Worm (Caenorhabditis elegans) whole organism, dauer: ENCODE measurements around the gene D2062.13.
"Not testable (repeated sequence)": the region's sequence is repeated elsewhere in the genome, so short reads cannot be mapped to it uniquely, and the experiment has no call there.

Experiments
- unc-62 ChIP-seq: sonication (generic microtip); optimal IDR thresholded peaks from 2 replicates; lab custom pipeline; 2017; ENCODE audit warnings: missing biosample characterization, missing genetic modification reagents, missing genetic modification characterization

The D2062.13 gene

ce11 chrII:2622936-2623452 lies 10.6 kb downstream of the D2062.13 start, which contains the start of gene D2062.4:
Gene D2062.4 (plus strand): TSS chrII:2623402.
- not testable (repeated sequence) for TF ChIP-seq unc-62

ce11 chrII:2624792-2625191 lies 12.4 kb downstream of the D2062.13 start, which contains the start of gene lgc-28:
Gene lgc-28 (plus strand): TSS chrII:2625092.
- TF ChIP-seq unc-62, result no peak

- TF ChIP-seq unc-62, result no peak
Measured at ce11 chrII:2627154-2627799, 14.9 kb downstream of the D2062.13 start, which contains the start of gene sri-71. Gene sri-71 (plus strand): TSS chrII:2627749.

- TF ChIP-seq unc-62, result no peak
Measured at ce11 chrII:2628401-2628800, 16.0 kb downstream of the D2062.13 start.

- no peak for TF ChIP-seq unc-62
Measured at ce11 chrII:2629270-2629669, 16.9 kb downstream of the D2062.13 start, which contains the start of gene sri-37. Gene sri-37 (plus strand): TSS chrII:2629570.

DNA sequence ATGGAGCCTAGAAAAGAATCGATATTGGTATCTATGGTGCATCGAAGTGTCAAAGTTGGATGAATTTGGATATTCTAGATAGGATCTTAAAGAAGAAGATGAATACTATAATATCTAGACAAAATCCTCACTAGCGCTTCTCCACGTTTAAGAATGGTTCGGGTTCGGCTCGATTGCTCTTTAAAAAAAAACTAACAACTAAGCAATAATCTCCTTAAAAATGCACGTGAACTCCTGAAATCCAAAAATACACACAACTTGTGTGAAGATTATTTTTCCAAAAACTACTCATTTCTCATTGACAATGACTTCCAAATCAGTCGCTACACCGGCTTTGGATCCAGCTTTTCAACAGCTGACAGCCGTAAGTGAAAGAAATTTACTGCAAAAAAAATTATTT lies 18.8 kb downstream of the D2062.13 start, which contains the start of gene D2062.1:
TSS of gene D2062.1 (plus strand) at position 301 of the 400 bp plus-strand sequence.
- no peak for TF ChIP-seq unc-62

- no peak for TF ChIP-seq unc-62
Measured at ce11 chrII:2637359-2637758, 25.0 kb downstream of the D2062.13 start, which contains the start of gene F22E5.21. Gene F22E5.21 (minus strand): TSS chrII:2637459.

DNA sequence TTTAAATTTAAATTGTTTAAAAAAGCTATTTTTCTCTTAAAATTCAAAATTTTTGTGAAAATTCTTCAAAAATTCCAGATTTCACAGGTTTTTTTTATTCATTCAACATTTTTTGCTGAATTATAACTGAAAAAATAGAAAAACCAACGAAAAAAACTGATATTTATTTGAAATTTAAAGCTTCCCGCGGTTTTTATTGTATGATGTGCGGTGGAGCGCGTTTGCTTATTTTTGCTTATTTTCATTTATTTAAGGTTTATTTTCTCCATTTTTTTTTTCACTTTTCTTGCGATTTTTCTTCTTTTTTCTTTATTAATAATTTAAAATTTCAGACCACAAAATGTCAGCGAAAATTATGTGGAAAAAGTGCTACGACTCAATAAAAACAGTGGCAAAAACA lies 25.7 kb downstream of the D2062.13 start, which contains the start of gene F22E5.9:
TSS of gene F22E5.9 (plus strand) at position 327 of the 400 bp plus-strand sequence.
- TF ChIP-seq unc-62, result no peak

- TF ChIP-seq unc-62, result not testable (repeated sequence)
Measured at ce11 chrII:2639401-2640088, 27.2 kb downstream of the D2062.13 start, which contains the start of gene F22E5.8. Gene F22E5.8 (plus strand): TSS chrII:2640038.

- no peak for TF ChIP-seq unc-62
Measured at ce11 chrII:2640982-2641381, 28.6 kb downstream of the D2062.13 start, which contains the start of gene F22E5.23. Gene F22E5.23 (plus strand): TSS chrII:2641282.

DNA sequence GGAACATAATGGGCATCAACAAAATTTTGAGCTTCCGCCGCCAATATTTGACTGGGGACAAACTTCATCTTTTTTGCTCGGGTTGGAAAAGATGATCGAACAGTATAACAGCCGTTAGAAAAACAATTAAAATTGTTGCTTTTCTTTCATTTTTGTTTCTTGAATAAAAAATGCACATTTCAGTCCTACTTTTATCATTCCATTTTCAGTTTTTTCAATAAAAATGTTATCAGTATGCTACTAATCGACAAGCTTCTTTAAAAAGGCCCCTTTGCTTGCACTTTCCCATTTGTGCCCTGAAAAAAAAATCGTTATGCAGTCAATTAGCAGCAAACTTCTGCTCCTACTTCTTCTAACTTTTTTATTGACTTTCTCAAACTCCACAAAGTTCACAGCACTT lies 29.4 kb downstream of the D2062.13 start, which contains the start of gene F22E5.7:
TSS of gene F22E5.7 (plus strand) at position 301 of the 400 bp plus-strand sequence.
- TF ChIP-seq unc-62, result no peak

- TF ChIP-seq unc-62, result no peak
Measured at ce11 chrII:2644498-2644897, 32.1 kb downstream of the D2062.13 start, which contains the start of gene F22E5.11. Gene F22E5.11 (minus strand): TSS chrII:2644598.

DNA sequence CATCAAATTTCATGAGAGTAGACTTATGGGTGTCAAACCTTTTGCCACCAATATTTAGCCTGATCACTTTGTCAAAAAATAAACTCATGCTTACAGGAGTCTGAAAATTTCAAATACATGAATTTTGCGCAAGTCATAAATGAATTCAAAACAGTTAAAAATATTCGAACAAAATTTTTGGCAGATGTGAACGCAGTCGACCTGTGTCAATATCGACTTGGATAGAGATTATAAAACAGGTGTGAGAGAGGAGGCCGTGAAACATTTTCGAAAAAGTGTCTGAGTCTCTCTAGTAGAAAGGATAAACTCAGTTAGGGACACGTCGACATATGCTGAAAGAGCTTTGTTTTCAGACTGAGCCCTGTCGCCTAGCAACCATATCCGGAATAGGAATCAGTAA lies 34.4 kb downstream of the D2062.13 start, which contains the start of gene F22E5.12:
TSS of gene F22E5.12 (minus strand) at position 101 of the 400 bp plus-strand sequence.
- TF ChIP-seq unc-62, result not testable (repeated sequence)

- no peak for TF ChIP-seq unc-62
Measured at ce11 chrII:2649015-2649414, 36.6 kb downstream of the D2062.13 start.

ce11 chrII:2649539-2649938 lies 37.2 kb downstream of the D2062.13 start, which contains the start of the genes F22E5.13 and F22E5.6:
Gene F22E5.13 (minus strand): TSS chrII:2649639.
Gene F22E5.6 (plus strand): TSS chrII:2649835.
- no peak for TF ChIP-seq unc-62

DNA sequence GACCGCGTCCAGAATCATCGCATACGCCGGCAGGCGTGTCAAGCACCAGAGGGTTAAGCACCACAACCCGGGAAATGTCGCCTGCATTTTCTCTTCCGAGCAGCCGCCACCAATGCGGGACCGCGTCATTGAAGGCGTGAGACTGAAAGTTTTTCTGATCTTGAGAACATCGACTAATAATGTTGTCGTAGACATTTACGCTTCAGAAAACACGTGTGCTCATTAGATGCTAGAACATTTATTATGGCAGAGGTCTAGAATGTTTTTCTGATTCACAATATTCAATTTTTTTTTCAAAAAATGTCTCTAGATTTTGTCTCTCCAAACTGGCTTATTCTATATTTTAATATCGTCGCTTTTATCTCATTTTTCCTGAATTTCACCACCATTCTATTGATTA lies 44.2 kb downstream of the D2062.13 start, which contains the start of gene sri-47:
TSS of gene sri-47 (plus strand) at position 301 of the 400 bp plus-strand sequence.
- TF ChIP-seq unc-62, result no peak

ce11 chrII:2659364-2659763 lies 47.0 kb downstream of the D2062.13 start, which contains the start of gene gcy-21:
Gene gcy-21 (plus strand): TSS chrII:2659664.
- TF ChIP-seq unc-62, result no peak
